Worm (Caenorhabditis elegans): ENCODE data around the gene spp-18.

Gene spp-18

ce11 chrIV:9627033-9627432 lies 33.5 kb downstream of the spp-18 start:
- TF ChIP-seq nhr-85 (tag) (no peak), efl-1 (optimal IDR thresholded peaks at IDR 0.05) (no peak), efl-1 (GFP tag; optimal IDR thresholded peaks at IDR 0.05 in 1 of 2) (peak in 1 of 2 experiments; percentile 77)

- TF ChIP-seq nhr-85 (tag) (peak; percentile 64), lin-35 (GFP tag; optimal IDR thresholded peaks at IDR 0.05) (peak in 1 of 2 experiments; percentile 28), lin-14 (GFP tag; optimal IDR thresholded peaks at IDR 0.05) (peak; percentile 35), blmp-1 (tag; optimal IDR thresholded peaks at IDR 0.05) (peak; percentile 48), efl-1 (optimal IDR thresholded peaks at IDR 0.05) (no peak), efl-1 (GFP tag; optimal IDR thresholded peaks at IDR 0.05 in 1 of 2) (peak in 1 of 2 experiments; percentile 8), elt-3 (tag; optimal IDR thresholded peaks at IDR 0.05) (peak in 1 of 6 experiments; percentile 48), sup-37 (GFP tag; optimal IDR thresholded peaks at IDR 0.05) (no peak), mdl-1 (tag; optimal IDR thresholded peaks at IDR 0.05) (no peak)
Observed at ce11 chrIV:9631579-9631978, 38.1 kb downstream of the spp-18 start.

ce11 chrIV:9632094-9632493 lies 38.6 kb downstream of the spp-18 start:
- TF ChIP-seq snpc-4 (tag; optimal IDR thresholded peaks at IDR 0.05) = no peak
- TF ChIP-seq nhr-71 (tag; optimal IDR thresholded peaks at IDR 0.05) = peak; percentile 16
- TF ChIP-seq efl-1 (optimal IDR thresholded peaks at IDR 0.05) = no peak
- TF ChIP-seq efl-1 (GFP tag; optimal IDR thresholded peaks at IDR 0.05 in 1 of 2) = no peak
- no peak for TF ChIP-seq mef-2 (tag; optimal IDR thresholded peaks at IDR 0.05)
- TF ChIP-seq ztf-11 (tag; optimal IDR thresholded peaks at IDR 0.05) = no peak
- no peak for TF ChIP-seq dpl-1 (GFP tag; optimal IDR thresholded peaks at IDR 0.05)
- TF ChIP-seq F16B12.6 (tag; optimal IDR thresholded peaks at IDR 0.05) = no peak
- TF ChIP-seq elt-3 (tag; optimal IDR thresholded peaks at IDR 0.05) = peak in 2 of 6 experiments; percentile 39 to 65
- no peak for TF ChIP-seq fkh-8 (tag; optimal IDR thresholded peaks at IDR 0.05)
- peak; percentile 49 for TF ChIP-seq blmp-1 (tag; optimal IDR thresholded peaks at IDR 0.05)
- TF ChIP-seq ets-5 (GFP tag; IDR thresholded peaks at IDR 0.05) = no peak
- TF ChIP-seq nhr-20 (tag; optimal IDR thresholded peaks at IDR 0.05) = peak; percentile 19

ce11 chrIV:9632966-9633494 lies 39.5 kb downstream of the spp-18 start:
- TF ChIP-seq isw-1 (GFP tag; IDR thresholded peaks at IDR 0.05) = no peak
- TF ChIP-seq ceh-63 (GFP tag; optimal IDR thresholded peaks at IDR 0.05) = no peak
- peak in 4 of 6 experiments; percentile 53 to 63 (median 56) for TF ChIP-seq elt-3 (tag; optimal IDR thresholded peaks at IDR 0.05)
- TF ChIP-seq jun-1 (tag; optimal IDR thresholded peaks at IDR 0.05) = no peak
- TF ChIP-seq nhr-47 (tag; optimal IDR thresholded peaks at IDR 0.05) = no peak
- no peak for TF ChIP-seq egl-27 (tag; optimal IDR thresholded peaks at IDR 0.05)
- peak; percentile 46 for TF ChIP-seq blmp-1 (tag; optimal IDR thresholded peaks at IDR 0.05)
- peak; percentile 45 for TF ChIP-seq nhr-71 (tag; optimal IDR thresholded peaks at IDR 0.05)
- TF ChIP-seq mdl-1 (tag; optimal IDR thresholded peaks at IDR 0.05) = peak in 1 of 2 experiments; percentile 17
- TF ChIP-seq snu-23 (GFP tag; optimal IDR thresholded peaks at IDR 0.05) = no peak
- TF ChIP-seq vab-15 (tag; optimal IDR thresholded peaks at IDR 0.05) = no peak
- TF ChIP-seq hlh-17 (GFP tag; optimal IDR thresholded peaks at IDR 0.05; ENCODE audit: borderline replicate concordance) = no peak
- no peak for TF ChIP-seq ztf-11 (tag; optimal IDR thresholded peaks at IDR 0.05)
- TF ChIP-seq unc-62 (GFP tag; optimal IDR thresholded peaks at IDR 0.05) = no peak
- no peak for TF ChIP-seq fkh-4 (tag; optimal IDR thresholded peaks at IDR 0.05; ENCODE audit: borderline replicate concordance)
- TF ChIP-seq nhr-12 (tag; optimal IDR thresholded peaks at IDR 0.05) = no peak
- TF ChIP-seq sup-37 (GFP tag; optimal IDR thresholded peaks at IDR 0.05) = no peak
- TF ChIP-seq hlh-4 (tag; optimal IDR thresholded peaks at IDR 0.05) = no peak
- no peak for TF ChIP-seq xbp-1 (tag; optimal IDR thresholded peaks at IDR 0.05)
- TF ChIP-seq nhr-85 (tag) = peak; percentile 86
- peak in 1 of 2 experiments; percentile 9 for TF ChIP-seq lin-35 (GFP tag; optimal IDR thresholded peaks at IDR 0.05)
- no peak for TF ChIP-seq dsc-1 (tag; optimal IDR thresholded peaks at IDR 0.05)
- peak; percentile 43 for TF ChIP-seq lin-14 (GFP tag; optimal IDR thresholded peaks at IDR 0.05)
- no peak for TF ChIP-seq swsn-7 (tag; optimal IDR thresholded peaks at IDR 0.05)

ce11 chrIV:9633889-9634288 lies 40.4 kb downstream of the spp-18 start:
- TF ChIP-seq nhr-85 (tag) = peak; percentile 73
- TF ChIP-seq rnt-1 (tag; optimal IDR thresholded peaks at IDR 0.05) = no peak
- TF ChIP-seq blmp-1 (tag; optimal IDR thresholded peaks at IDR 0.05) = peak; percentile 62
- TF ChIP-seq nhr-19 (GFP tag; conservative IDR thresholded peaks at IDR 0.05) = no peak
- TF ChIP-seq efl-3 (GFP tag; optimal IDR thresholded peaks at IDR 0.05) = no peak
- no peak for TF ChIP-seq fkh-4 (tag; optimal IDR thresholded peaks at IDR 0.05; ENCODE audit: borderline replicate concordance)
- no peak for TF ChIP-seq fkh-8 (tag; optimal IDR thresholded peaks at IDR 0.05)
- TF ChIP-seq egl-13 (tag; optimal IDR thresholded peaks at IDR 0.05) = no peak
- no peak for TF ChIP-seq elt-3 (tag; optimal IDR thresholded peaks at IDR 0.05)
